Worm (Caenorhabditis elegans): ENCODE measurements around the gene str-32.

- TF ChIP-seq ztf-29 (GFP tag; IDR thresholded peaks at IDR 0.05) (no peak), T22C8.4 (GFP tag; IDR thresholded peaks at IDR 0.05) (no peak), flt-1 (GFP tag; IDR thresholded peaks at IDR 0.05) (no peak), med-1 (GFP tag; optimal IDR thresholded peaks at IDR 0.05; ENCODE audit: insufficient read depth) (no peak), tab-1 (GFP tag; IDR thresholded peaks at IDR 0.05) (no peak), cog-1 (tag; optimal IDR thresholded peaks at IDR 0.05) (no peak), ref-1 (GFP tag; conservative IDR thresholded peaks at IDR 0.05) (no peak), klf-2 (GFP tag; conservative IDR thresholded peaks at IDR 0.05) (no peak), ztf-23 (GFP tag; IDR thresholded peaks at IDR 0.05) (no peak)
Observed at ce11 chrV:4903696-4904095, 22.4 kb upstream of the str-32 start, which contains the start of gene ugt-8.

All from whole organism, midembryonic.